Worm (Caenorhabditis elegans) whole organism, early embryonic: ENCODE results near the gene sdz-12.

ENCODE experiments used
- B0310.2 ChIP-seq: sonication (generic microtip); optimal IDR thresholded peaks from 2 replicates; lab custom pipeline; 2016; ENCODE audit warnings: mild to moderate bottlenecking, missing genetic modification characterization, missing compliant biosample characterization
- F13C5.2 ChIP-seq: sonication (generic microtip); optimal IDR thresholded peaks from 2 replicates; lab custom pipeline; 2017; ENCODE audit warnings: mild to moderate bottlenecking, missing genetic modification characterization, inconsistent platforms, missing compliant biosample characterization
- aly-1 ChIP-seq: sonication (generic microtip); optimal IDR thresholded peaks from 2 replicates; lab custom pipeline; 2016; ENCODE audit warnings: missing genetic modification characterization, missing compliant biosample characterization
- ama-1 ChIP-seq: fragments of 150-350 bp; optimal IDR thresholded peaks from 2 replicates; lab custom pipeline; 2014
- ceh-13 ChIP-seq: fragments of 200-800 bp; sonication (Bioruptor generic); optimal IDR thresholded peaks from 2 replicates; lab custom pipeline; 2018; ENCODE audit warnings: mild to moderate bottlenecking, missing genetic modification characterization, missing compliant biosample characterization
- ceh-36 ChIP-seq: sonication (generic microtip); optimal IDR thresholded peaks from 2 replicates; lab custom pipeline; 2016; ENCODE audit warnings: missing genetic modification characterization, inconsistent platforms, missing compliant biosample characterization
- flt-1 ChIP-seq: fragments of 200-800 bp; sonication (Bioruptor generic); IDR thresholded peaks from 2 replicates; pipeline ENCODE4 v1.3.6; 2022; ENCODE audit warnings: missing genetic modification characterization, missing compliant biosample characterization
- hmg-4 ChIP-seq: fragments of 200-800 bp; sonication (Bioruptor generic); optimal IDR thresholded peaks from 2 replicates; lab custom pipeline; 2018; ENCODE audit warnings: mild to moderate bottlenecking, missing genetic modification characterization, missing compliant biosample characterization
- hnd-1 ChIP-seq: sonication (generic microtip); optimal IDR thresholded peaks from 2 replicates; lab custom pipeline; 2016; ENCODE audit warnings: missing genetic modification characterization, missing compliant biosample characterization
- scrt-1 ChIP-seq: fragments of 200-800 bp; sonication (Bioruptor generic); IDR thresholded peaks from 2 replicates; pipeline ENCODE4 v1.3.6; 2022; ENCODE audit warnings: missing genetic modification characterization, missing compliant biosample characterization
- tra-4 ChIP-seq: sonication (generic microtip); optimal IDR thresholded peaks from 2 replicates; lab custom pipeline; 2017; ENCODE audit warnings: missing genetic modification characterization, missing compliant biosample characterization

DNA sequence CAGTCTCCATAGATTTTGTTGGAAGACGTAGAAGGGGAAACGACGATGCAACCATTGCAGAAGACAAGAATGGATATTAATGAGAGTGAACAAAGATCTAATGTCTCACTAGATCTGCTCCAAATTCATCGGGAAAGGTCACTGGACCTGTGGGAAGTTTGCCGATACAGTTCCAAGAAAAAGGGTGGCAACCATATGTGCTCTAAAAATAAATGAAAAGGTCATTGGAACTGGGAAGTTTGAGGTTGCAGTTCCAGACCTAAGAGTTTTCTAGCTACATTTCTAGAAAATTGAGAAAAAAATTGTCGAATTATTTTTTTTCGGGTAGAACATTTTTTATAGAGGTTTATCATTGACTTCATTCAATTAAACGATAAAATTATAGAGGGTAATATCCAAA, 15.8 kb upstream of the sdz-12 start, which contains the start of gene fbxb-92:
- no peak for TF ChIP-seq ama-1 (lab: Kevin White, UChicago)
- no peak for TF ChIP-seq F13C5.2 (tag; lab: Kevin White, UChicago)
- TF ChIP-seq scrt-1: no peak
- TF ChIP-seq hnd-1 (tag; lab: Kevin White, UChicago): no peak
- TF ChIP-seq B0310.2: no peak
- TF ChIP-seq hmg-4 (GFP tag; lab: Kevin White, UChicago): no peak
- no peak for TF ChIP-seq ceh-36 (tag; lab: Kevin White, UChicago)
- TF ChIP-seq ceh-13: no peak
- TF ChIP-seq aly-1 (tag; lab: Kevin White, UChicago): no peak
- no peak for TF ChIP-seq tra-4 (tag; lab: Kevin White, UChicago)
- TF ChIP-seq flt-1 (GFP tag; lab: Robert Waterston, UW): no peak
